Worm (Caenorhabditis elegans): ENCODE results near the gene math-28.

math-28 gene

DNA sequence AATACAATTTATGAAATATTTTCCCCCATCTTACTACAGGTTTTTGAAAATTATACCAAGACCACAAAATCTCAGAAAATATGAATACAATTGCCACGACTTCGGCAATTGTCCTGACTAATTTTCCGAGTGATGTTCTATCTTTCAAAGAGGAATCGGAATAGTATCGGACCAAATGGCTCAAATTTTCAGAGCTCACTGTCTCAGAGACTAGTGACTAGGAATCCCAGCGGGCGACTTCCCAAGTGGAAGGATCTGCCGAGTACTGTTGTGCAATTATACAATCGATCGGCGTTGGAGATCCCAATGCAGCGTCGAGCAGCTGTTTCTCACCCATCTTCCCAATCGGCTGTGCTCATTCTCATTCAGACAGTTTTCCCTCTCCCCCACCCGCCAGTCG lies 37.4 kb upstream of the math-28 start, which contains the start of gene F45C12.17:
Gene F45C12.17 (plus strand): TSS at position 377 of the 400 bp plus-strand sequence.
- TF ChIP-seq ces-1 (GFP tag; optimal IDR thresholded peaks at IDR 0.05) (no peak), ceh-39 (tag; optimal IDR thresholded peaks at IDR 0.05) (peak; percentile 12), nhr-12 (tag; optimal IDR thresholded peaks at IDR 0.05) (no peak), flh-1 (GFP tag; optimal IDR thresholded peaks at IDR 0.05) (no peak), elt-3 (tag; optimal IDR thresholded peaks at IDR 0.05) (no peak)

- TF ChIP-seq ceh-43 (GFP tag; optimal IDR thresholded peaks at IDR 0.05) = no peak
- no peak for TF ChIP-seq sem-2 (GFP tag; optimal IDR thresholded peaks at IDR 0.05)
- no peak for TF ChIP-seq zip-8 (tag; optimal IDR thresholded peaks at IDR 0.05)
- no peak for TF ChIP-seq ztf-11 (tag; optimal IDR thresholded peaks at IDR 0.05)
These were observed 34.9 kb upstream of the math-28 start, which contains the start of gene btb-9 for ce11 chrII:1728253-1728652. Gene btb-9, plus strand, starts transcription at chrII:1728506.

ce11 chrII:1730103-1730502 lies 33.1 kb upstream of the math-28 start, which contains the start of gene ceh-81:
Gene ceh-81, plus strand, starts transcription at chrII:1730403.
- TF ChIP-seq drap-1 (GFP tag; optimal IDR thresholded peaks at IDR 0.05) = no peak
- TF ChIP-seq nhr-28 (tag; optimal IDR thresholded peaks at IDR 0.05) = no peak
- TF ChIP-seq mls-2 (tag; optimal IDR thresholded peaks at IDR 0.05) = no peak
- TF ChIP-seq mep-1 (tag; optimal IDR thresholded peaks at IDR 0.05) = no peak
- no peak for TF ChIP-seq sem-2 (GFP tag; optimal IDR thresholded peaks at IDR 0.05)
- TF ChIP-seq cnd-1 (tag; optimal IDR thresholded peaks at IDR 0.05) = no peak
- no peak for TF ChIP-seq tbx-8 (GFP tag; optimal IDR thresholded peaks at IDR 0.05)
- TF ChIP-seq elt-3 (tag; optimal IDR thresholded peaks at IDR 0.05) = no peak
- no peak for TF ChIP-seq nhr-76 (tag; optimal IDR thresholded peaks at IDR 0.05)
- no peak for TF ChIP-seq ceh-83 (GFP tag; optimal IDR thresholded peaks at IDR 0.05)
- no peak for TF ChIP-seq lin-32 (GFP tag; optimal IDR thresholded peaks at IDR 0.05)
- TF ChIP-seq ceh-39 (tag; optimal IDR thresholded peaks at IDR 0.05) = no peak
- no peak for TF ChIP-seq mab-5 (tag; optimal IDR thresholded peaks at IDR 0.05)
- TF ChIP-seq ztf-11 (tag; optimal IDR thresholded peaks at IDR 0.05) = no peak
- TF ChIP-seq ham-2 (GFP tag; optimal IDR thresholded peaks at IDR 0.05) = no peak
- no peak for TF ChIP-seq zip-8 (tag; optimal IDR thresholded peaks at IDR 0.05)
- TF ChIP-seq M03D4.4 (tag; optimal IDR thresholded peaks at IDR 0.05) = no peak

DNA sequence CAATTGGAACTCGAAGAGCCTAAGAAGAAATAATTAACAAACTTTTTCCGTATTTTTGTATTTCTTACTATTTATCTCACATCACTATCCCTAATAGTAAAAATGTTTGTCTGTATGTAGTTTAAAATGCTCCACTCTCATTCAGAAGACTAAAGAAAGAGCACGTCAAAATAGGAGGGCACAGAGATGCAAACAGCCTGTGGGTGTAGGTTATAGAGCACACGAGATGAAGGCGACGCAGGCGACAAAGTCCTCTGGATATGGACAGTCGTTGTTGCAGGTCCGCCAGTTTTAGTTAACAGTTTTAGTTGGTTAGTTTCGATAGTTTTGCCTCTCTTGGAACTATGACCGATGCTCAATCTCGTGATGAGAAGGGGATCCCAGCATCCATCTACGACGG lies 31.2 kb upstream of the math-28 start, which contains the start of gene ceh-82:
Gene ceh-82 (plus strand): TSS at position 301 of the 400 bp plus-strand sequence.
- TF ChIP-seq elt-1 (tag; optimal IDR thresholded peaks at IDR 0.05; ENCODE audit: borderline replicate concordance, insufficient read depth) = no peak
- no peak for TF ChIP-seq flh-1 (GFP tag; optimal IDR thresholded peaks at IDR 0.05)
- no peak for TF ChIP-seq ces-1 (GFP tag; optimal IDR thresholded peaks at IDR 0.05)

DNA sequence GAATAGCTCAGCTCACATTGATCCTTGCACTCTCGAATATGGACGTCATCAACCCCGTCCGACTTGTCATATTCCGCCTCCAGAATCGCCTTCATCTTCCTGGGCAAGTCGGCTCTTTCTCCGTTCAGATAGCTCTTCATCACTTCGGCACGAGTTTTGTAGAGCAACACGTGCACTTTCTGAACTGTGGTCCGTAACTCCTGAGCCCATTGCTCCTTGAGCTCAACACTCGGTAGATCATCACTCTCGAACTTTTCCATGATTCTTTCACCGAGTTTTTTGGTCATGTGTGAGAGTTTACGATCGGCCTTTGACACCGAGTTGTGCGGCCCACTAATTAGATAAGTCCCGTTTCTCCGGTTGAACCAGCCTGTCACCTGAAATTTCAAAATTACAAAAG lies 28.0 kb upstream of the math-28 start:
- TF ChIP-seq bed-3 (GFP tag; optimal IDR thresholded peaks at IDR 0.05) (no peak), zip-8 (tag; optimal IDR thresholded peaks at IDR 0.05) (no peak), nhr-2 (tag; optimal IDR thresholded peaks at IDR 0.05) (no peak), lin-32 (GFP tag; optimal IDR thresholded peaks at IDR 0.05) (no peak), unc-39 (tag; optimal IDR thresholded peaks at IDR 0.05) (no peak), hlh-1 (tag; optimal IDR thresholded peaks at IDR 0.05) (no peak), mab-5 (tag; optimal IDR thresholded peaks at IDR 0.05) (no peak), flh-1 (GFP tag; optimal IDR thresholded peaks at IDR 0.05) (no peak), unc-62 (GFP tag; optimal IDR thresholded peaks at IDR 0.05) (no peak), ztf-11 (tag; optimal IDR thresholded peaks at IDR 0.05) (no peak), nhr-28 (tag; optimal IDR thresholded peaks at IDR 0.05) (no peak), sem-2 (GFP tag; optimal IDR thresholded peaks at IDR 0.05) (no peak), M03D4.4 (tag; optimal IDR thresholded peaks at IDR 0.05) (no peak), blmp-1 (tag; optimal IDR thresholded peaks at IDR 0.05) (no peak), lsy-2 (tag; optimal IDR thresholded peaks at IDR 0.05) (no peak), snpc-4 (tag; optimal IDR thresholded peaks at IDR 0.05) (no peak)

ce11 chrII:1736353-1736752 lies 26.8 kb upstream of the math-28 start, which contains the start of gene ceh-83:
Gene ceh-83, minus strand, starts transcription at chrII:1736533.
- no peak for TF ChIP-seq elt-1 (tag; optimal IDR thresholded peaks at IDR 0.05; ENCODE audit: borderline replicate concordance, insufficient read depth)
- TF ChIP-seq ceh-39 (tag; optimal IDR thresholded peaks at IDR 0.05) = no peak
- TF ChIP-seq pha-4 (tag; optimal IDR thresholded peaks at IDR 0.05) = no peak
- no peak for TF ChIP-seq unc-62 (GFP tag; optimal IDR thresholded peaks at IDR 0.05)
- TF ChIP-seq tbx-8 (GFP tag; optimal IDR thresholded peaks at IDR 0.05) = no peak
- no peak for TF ChIP-seq ham-2 (GFP tag; optimal IDR thresholded peaks at IDR 0.05)
- no peak for TF ChIP-seq mls-2 (tag; optimal IDR thresholded peaks at IDR 0.05)
